Fruit fly (Drosophila melanogaster): ENCODE measurements around the gene CG15432.

The CG15432 gene

dm6 chr2L:4448582-4449016 is 6.5 kb downstream of the CG15432 start, which contains the start of gene MFS18 (continued):
- TF ChIP-seq Six4 (GFP tag; optimal IDR thresholded peaks at IDR 0.05): peak; percentile 99
- peak; percentile 99 for TF ChIP-seq dmrt99B (tag; optimal IDR thresholded peaks at IDR 0.05)
- TF ChIP-seq ap (GFP tag; IDR thresholded peaks at IDR 0.05): peak; percentile 98
- TF ChIP-seq inv (GFP tag; IDR thresholded peaks at IDR 0.05; ENCODE audit: partially characterized antibody): peak; percentile 48
- peak; percentile 66 for TF ChIP-seq NC2β (GFP tag; optimal IDR thresholded peaks at IDR 0.05)
- TF ChIP-seq insv (GFP tag; optimal IDR thresholded peaks at IDR 0.05): peak in 1 of 2 experiments; percentile 54
- no peak for TF ChIP-seq pan (optimal IDR thresholded peaks at IDR 0.05)
- TF ChIP-seq pan (GFP tag; optimal IDR thresholded peaks at IDR 0.05 in 1 of 2, IDR thresholded peaks at IDR 0.05 in 1 of 2): peak in 1 of 2 experiments; percentile 100
- TF ChIP-seq CG2712 (tag; optimal IDR thresholded peaks at IDR 0.05): peak; percentile 100
- peak; percentile 91 for TF ChIP-seq cato (GFP tag; optimal IDR thresholded peaks at IDR 0.05; ENCODE audit: borderline replicate concordance)
- TF ChIP-seq crp (GFP tag; optimal IDR thresholded peaks at IDR 0.05): peak; percentile 56 to 77
- TF ChIP-seq CG2889 (GFP tag; IDR thresholded peaks at IDR 0.05): peak; percentile 97
- TF ChIP-seq CG4730 (GFP tag; IDR thresholded peaks at IDR 0.05): peak; percentile 99
- peak; percentile 98 for TF ChIP-seq H2.0 (GFP tag; IDR thresholded peaks at IDR 0.05)
- peak; percentile 81 for TF ChIP-seq CG10543 (GFP tag; optimal IDR thresholded peaks at IDR 0.05)
- peak; percentile 95 for TF ChIP-seq oc (tag; optimal IDR thresholded peaks at IDR 0.05)
- TF ChIP-seq Mad (GFP tag; optimal IDR thresholded peaks at IDR 0.05): peak; percentile 90
- TF ChIP-seq CG17328 (GFP tag; IDR thresholded peaks at IDR 0.05): peak; percentile 99
- TF ChIP-seq Fer1 (GFP tag; optimal IDR thresholded peaks at IDR 0.05): peak; percentile 98
- TF ChIP-seq CG14860 (GFP tag; IDR thresholded peaks at IDR 0.05; ENCODE audit: partially characterized antibody): peak; percentile 74; the same call in 2 of the 3 replicates
- peak; percentile 92 for TF ChIP-seq vfl (GFP tag; optimal IDR thresholded peaks at IDR 0.05)
- TF ChIP-seq lilli (GFP tag; optimal IDR thresholded peaks at IDR 0.05): peak; percentile 99
- no peak for TF ChIP-seq D (optimal IDR thresholded peaks at IDR 0.05)
- TF ChIP-seq D (GFP tag; optimal IDR thresholded peaks at IDR 0.05): peak; percentile 99
- peak; percentile 92 for TF ChIP-seq CrebB (tag; optimal IDR thresholded peaks at IDR 0.05)
- TF ChIP-seq CG4617 (GFP tag; optimal IDR thresholded peaks at IDR 0.05; ENCODE audit: borderline replicate concordance): peak; percentile 97
- TF ChIP-seq klu (GFP tag; IDR thresholded peaks at IDR 0.05): peak; percentile 96
- TF ChIP-seq Stat92E (GFP tag; optimal IDR thresholded peaks at IDR 0.05): peak in 1 of 3 experiments; percentile 96
- TF ChIP-seq Neu2 (GFP tag; optimal IDR thresholded peaks at IDR 0.05; ENCODE audit: borderline replicate concordance): peak; percentile 81
- TF ChIP-seq sug (tag; optimal IDR thresholded peaks at IDR 0.05): peak; percentile 82
- peak; percentile 96 for TF ChIP-seq CG2120 (GFP tag; optimal IDR thresholded peaks at IDR 0.05)
- TF ChIP-seq CG11247 (GFP tag; IDR thresholded peaks at IDR 0.05): peak; percentile 97
- TF ChIP-seq CG7271 (tag; optimal IDR thresholded peaks at IDR 0.05): peak; percentile 99
- TF ChIP-seq CG13624 (GFP tag; optimal IDR thresholded peaks at IDR 0.05): peak; percentile 85
- TF ChIP-seq CG9437 (GFP tag; optimal IDR thresholded peaks at IDR 0.05): peak; percentile 91
- TF ChIP-seq Hmx (GFP tag; optimal IDR thresholded peaks at IDR 0.05): peak; percentile 79
- TF ChIP-seq CG10147 (GFP tag; optimal IDR thresholded peaks at IDR 0.05): peak; percentile 87
- TF ChIP-seq abd-A (tag; optimal IDR thresholded peaks at IDR 0.05): no peak
- TF ChIP-seq Meics (GFP tag; optimal IDR thresholded peaks at IDR 0.05): peak; percentile 98
- peak; percentile 98 for TF ChIP-seq Aef1 (GFP tag; IDR thresholded peaks at IDR 0.05)
- TF ChIP-seq Fer3 (tag; optimal IDR thresholded peaks at IDR 0.05): peak; percentile 99
- TF ChIP-seq CG9932 (GFP tag; IDR thresholded peaks at IDR 0.05): peak; percentile 98
- peak; percentile 97 for TF ChIP-seq Ravus (GFP tag; IDR thresholded peaks at IDR 0.05)
- peak; percentile 91 for TF ChIP-seq CG15601 (tag; optimal IDR thresholded peaks at IDR 0.05)
- peak; percentile 99 for TF ChIP-seq tin (GFP tag; optimal IDR thresholded peaks at IDR 0.05)
- TF ChIP-seq sens (GFP tag): peak; percentile 97
- peak; percentile 38 for TF ChIP-seq pfk (GFP tag; optimal IDR thresholded peaks at IDR 0.05)
- TF ChIP-seq Atf-2 (GFP tag; optimal IDR thresholded peaks at IDR 0.05): peak; percentile 95
- peak; percentile 90 for TF ChIP-seq exex (tag; optimal IDR thresholded peaks at IDR 0.05)
- TF ChIP-seq nerfin-1 (tag; optimal IDR thresholded peaks at IDR 0.05): peak; percentile 95
